Fruit fly (Drosophila melanogaster) whole organism, embryonic: Measurements from ENCODE around the gene CG34265.

ENCODE experiments used
- Ada2b ChIP-seq: fragments of 200-800 bp; sonication (Bioruptor generic); IDR thresholded peaks from 2 replicates; pipeline ENCODE4 v1.3.6; 2022; ENCODE audit warnings: missing biosample characterization, missing genetic modification characterization
- Antp ChIP-seq: fragments of 200-800 bp; sonication (Bioruptor generic); optimal IDR thresholded peaks from 3 replicates; lab custom pipeline; 2016; ENCODE audit warnings: missing biosample characterization, missing genetic modification characterization
- Atf3 ChIP-seq: fragments of 200-800 bp; sonication (Bioruptor generic); optimal IDR thresholded peaks from 3 replicates; lab custom pipeline; 2016; ENCODE audit warnings: missing biosample characterization, missing genetic modification characterization
- CG10147 ChIP-seq: fragments of 200-800 bp; sonication (Bioruptor generic); optimal IDR thresholded peaks from 2 replicates; lab custom pipeline; 2019; ENCODE audit warnings: missing biosample characterization, mild to moderate bottlenecking, missing genetic modification characterization, moderate library complexity
- CG10462 ChIP-seq: fragments of 200-800 bp; sonication (Bioruptor generic); optimal IDR thresholded peaks from 2 replicates; lab custom pipeline; 2016; ENCODE audit warnings: missing biosample characterization, missing genetic modification characterization
- CG10959 ChIP-seq: fragments of 200-800 bp; sonication (Bioruptor generic); IDR thresholded peaks from 2 replicates; pipeline ENCODE4 v1.3.6; 2022; ENCODE audit warnings: missing biosample characterization, missing genetic modification characterization
- CG10979 ChIP-seq: fragments of 200-800 bp; sonication (Bioruptor generic); optimal IDR thresholded peaks from 2 replicates; lab custom pipeline; 2018; ENCODE audit warnings: missing biosample characterization, mild to moderate bottlenecking, missing genetic modification characterization, moderate library complexity
- CG11247 ChIP-seq: fragments of 200-800 bp; sonication (Bioruptor generic); IDR thresholded peaks from 2 replicates; pipeline ENCODE4 v1.3.6; 2022; ENCODE audit warnings: missing biosample characterization, missing genetic modification characterization
- CG11456 ChIP-seq: fragments of 200-800 bp; sonication (Bioruptor generic); IDR thresholded peaks from 3 replicates; pipeline ENCODE4 v1.3.6; 2022; ENCODE audit warnings: missing biosample characterization, missing genetic modification characterization
- CG13424 ChIP-seq: fragments of 200-800 bp; sonication (Bioruptor generic); optimal IDR thresholded peaks from 2 replicates; lab custom pipeline; 2019; ENCODE audit warnings: missing biosample characterization, mild to moderate bottlenecking, missing genetic modification characterization, moderate library complexity
- CG15011 ChIP-seq: fragments of 200-800 bp; sonication (Bioruptor generic); optimal IDR thresholded peaks from 3 replicates; lab custom pipeline; 2018; ENCODE audit warnings: missing biosample characterization, mild to moderate bottlenecking, missing genetic modification characterization
- CG1529 ChIP-seq: fragments of 200-800 bp; sonication (Bioruptor generic); optimal IDR thresholded peaks from 3 replicates; lab custom pipeline; 2018; ENCODE audit warnings: missing biosample characterization, missing genetic modification characterization
- CG15514 ChIP-seq: fragments of 200-800 bp; sonication (Bioruptor generic); optimal IDR thresholded peaks from 3 replicates; lab custom pipeline; 2017; ENCODE audit warnings: missing biosample characterization, missing genetic modification characterization, mild to moderate bottlenecking, moderate library complexity, missing genetic modification reagents
- CG16779 ChIP-seq: fragments of 200-800 bp; sonication (Bioruptor generic); IDR thresholded peaks from 2 replicates; pipeline ENCODE4 v1.3.6; 2022; ENCODE audit warnings: missing biosample characterization, missing genetic modification characterization
- CG1832 ChIP-seq: fragments of 200-800 bp; sonication (Bioruptor generic); optimal IDR thresholded peaks from 2 replicates; lab custom pipeline; 2017; ENCODE audit warnings: missing biosample characterization, mild to moderate bottlenecking, missing genetic modification characterization, inconsistent platforms
- CG33213 ChIP-seq: fragments of 200-800 bp; sonication (Bioruptor generic); optimal IDR thresholded peaks from 3 replicates; lab custom pipeline; 2016; ENCODE audit warnings: missing biosample characterization, missing genetic modification characterization
- CG3838 ChIP-seq: fragments of 200-800 bp; sonication (Bioruptor generic); optimal IDR thresholded peaks from 3 replicates; lab custom pipeline; 2016; ENCODE audit warnings: missing biosample characterization, missing genetic modification characterization
- CG4854 ChIP-seq: fragments of 200-800 bp; sonication (Bioruptor generic); optimal IDR thresholded peaks from 2 replicates; lab custom pipeline; 2016; ENCODE audit warnings: missing biosample characterization, missing genetic modification characterization, inconsistent platforms
- CG6813 ChIP-seq: fragments of 200-800 bp; sonication (Bioruptor generic); optimal IDR thresholded peaks from 2 replicates; lab custom pipeline; 2017; ENCODE audit warnings: missing biosample characterization, missing genetic modification characterization, mild to moderate bottlenecking, moderate library complexity, missing genetic modification reagents
- CG7357 ChIP-seq: fragments of 200-800 bp; sonication (Bioruptor generic); IDR thresholded peaks from 3 replicates; pipeline ENCODE4 v1.3.6; 2022; ENCODE audit warnings: missing biosample characterization, missing genetic modification characterization
- CG7839 ChIP-seq: fragments of 200-800 bp; sonication (Bioruptor generic); optimal IDR thresholded peaks from 3 replicates; lab custom pipeline; 2018; ENCODE audit warnings: missing biosample characterization, mild to moderate bottlenecking, missing genetic modification characterization, moderate library complexity
- Dfd ChIP-seq, 2 experiments: fragments of >200 bp; optimal IDR thresholded peaks; 2 replicates each; lab custom pipeline; 2017; ENCODE audit warnings: missing biosample characterization in 2 of 2, missing genetic modification characterization in 2 of 2
- Dip2 ChIP-seq: fragments of 200-800 bp; sonication (Bioruptor generic); IDR thresholded peaks from 2 replicates; pipeline ENCODE4 v1.3.6; 2022; ENCODE audit warnings: missing biosample characterization, missing genetic modification characterization
- Doc2 ChIP-seq: fragments of 200-800 bp; sonication (Bioruptor generic); IDR thresholded peaks from 2 replicates; pipeline ENCODE4 v1.3.6; 2022; ENCODE audit warnings: missing biosample characterization, missing genetic modification characterization
- Fer3 ChIP-seq: fragments of 200-800 bp; sonication (Bioruptor generic); optimal IDR thresholded peaks from 2 replicates; lab custom pipeline; 2018; ENCODE audit warnings: missing biosample characterization, mild to moderate bottlenecking, missing genetic modification characterization, moderate library complexity
- Max ChIP-seq: fragments of 200-800 bp; sonication (Bioruptor generic); optimal IDR thresholded peaks from 2 replicates; lab custom pipeline; 2016; ENCODE audit warnings: missing biosample characterization, mild to moderate bottlenecking, missing genetic modification characterization
- Rfx ChIP-seq: fragments of 200-800 bp; sonication (Bioruptor generic); IDR thresholded peaks from 2 replicates; pipeline ENCODE4 v1.3.6; 2022; ENCODE audit warnings: missing biosample characterization, missing genetic modification characterization
- Sox100B ChIP-seq: fragments of 200-800 bp; sonication (Bioruptor generic); optimal IDR thresholded peaks from 3 replicates; lab custom pipeline; 2018; ENCODE audit warnings: missing biosample characterization, mild to moderate bottlenecking, missing genetic modification characterization
- Xrp1 ChIP-seq: fragments of 200-800 bp; sonication (Bioruptor generic); IDR thresholded peaks from 2 replicates; pipeline ENCODE4 v1.3.6; 2022; ENCODE audit warnings: missing biosample characterization, missing genetic modification characterization
- abd-A ChIP-seq: fragments of 200-800 bp; sonication (Bioruptor generic); optimal IDR thresholded peaks from 3 replicates; lab custom pipeline; 2019; ENCODE audit warnings: missing biosample characterization, mild to moderate bottlenecking, missing genetic modification characterization, moderate library complexity
- aop ChIP-seq: fragments of 200-800 bp; sonication (Bioruptor generic); IDR thresholded peaks from 2 replicates; pipeline ENCODE4 v1.3.6; 2022; ENCODE audit warnings: missing biosample characterization, missing genetic modification characterization
- bbx ChIP-seq: fragments of 200-800 bp; sonication (Bioruptor generic); IDR thresholded peaks from 2 replicates; pipeline ENCODE4 v1.3.6; 2022; ENCODE audit warnings: missing biosample characterization, missing genetic modification characterization; ENCODE audit not compliant: partially characterized antibody
- cad ChIP-seq: fragments of >200 bp; optimal IDR thresholded peaks from 2 replicates; lab custom pipeline; 2017; ENCODE audit warnings: missing biosample characterization, missing genetic modification characterization
- caup ChIP-seq: fragments of 200-800 bp; sonication (Bioruptor generic); optimal IDR thresholded peaks from 3 replicates; lab custom pipeline; 2017; ENCODE audit warnings: missing biosample characterization, mild to moderate bottlenecking, missing genetic modification characterization, moderate library complexity; ENCODE audit not compliant: severe bottlenecking
- chif ChIP-seq, 2 experiments: fragments of 200-800 bp; sonication (Bioruptor generic); optimal IDR thresholded peaks; 3 replicates each; lab custom pipeline; 2016; ENCODE audit warnings: missing biosample characterization in 2 of 2, missing genetic modification characterization in 2 of 2
- chn ChIP-seq: fragments of 200-800 bp; sonication (Bioruptor generic); optimal IDR thresholded peaks from 2 replicates; lab custom pipeline; 2016; ENCODE audit warnings: missing biosample characterization, missing genetic modification characterization
- dpn ChIP-seq, 2 experiments: fragments of 200-800 bp; sonication (Bioruptor generic); optimal IDR thresholded peaks; 3 replicates each; lab custom pipeline; 2016; ENCODE audit warnings: missing biosample characterization in 2 of 2, missing genetic modification characterization in 2 of 2
- grau ChIP-seq: fragments of 200-800 bp; optimal IDR thresholded peaks from 3 replicates; lab custom pipeline; 2019; ENCODE audit warnings: missing biosample characterization, mild to moderate bottlenecking, missing genetic modification characterization, moderate library complexity
- ham ChIP-seq: fragments of 200-800 bp; sonication (Bioruptor generic); IDR thresholded peaks from 2 replicates; pipeline ENCODE4 v1.3.6; 2022; ENCODE audit warnings: missing biosample characterization, missing genetic modification characterization
- lov ChIP-seq, 2 experiments: fragments of 200-800 bp in 1 of 2; fragments of >200 bp in 1 of 2; sonication (Bioruptor generic) in 1 of 2; IDR thresholded peaks in 1 of 2; optimal IDR thresholded peaks in 1 of 2; 2 replicates in 1 of 2; 3 replicates in 1 of 2; pipeline versions ENCODE4 v1.3.6 to Lab custom; 2017 to 2022; ENCODE audit warnings: missing biosample characterization in 1 of 2, missing genetic modification characterization in 1 of 2
- otp ChIP-seq: fragments of 200-800 bp; sonication (Bioruptor generic); IDR thresholded peaks from 3 replicates; pipeline ENCODE4, ENCODE4 v1.3.6; 2022; ENCODE audit warnings: missing biosample characterization, missing genetic modification characterization
- sna ChIP-seq: fragments of 200-800 bp; sonication (Bioruptor generic); IDR thresholded peaks from 2 replicates; pipeline ENCODE4 v1.3.6; 2022; ENCODE audit warnings: missing biosample characterization, missing genetic modification characterization; ENCODE audit not compliant: partially characterized antibody
- sug ChIP-seq: fragments of 200-800 bp; optimal IDR thresholded peaks from 2 replicates; lab custom pipeline; 2019; ENCODE audit warnings: missing biosample characterization, mild to moderate bottlenecking, missing genetic modification characterization, moderate library complexity
- tna ChIP-seq: fragments of 200-800 bp; sonication (Bioruptor generic); IDR thresholded peaks from 2 replicates; pipeline ENCODE4 v1.3.6; 2022; ENCODE audit warnings: missing biosample characterization, missing genetic modification characterization; ENCODE audit not compliant: partially characterized antibody
- trh ChIP-seq: fragments of 200-800 bp; sonication (Bioruptor generic); optimal IDR thresholded peaks from 2 replicates; lab custom pipeline; 2016; ENCODE audit warnings: missing biosample characterization, missing genetic modification characterization
- ttk ChIP-seq: fragments of 200-800 bp; sonication (Bioruptor generic); IDR thresholded peaks from 2 replicates; pipeline ENCODE4 v2.1.2; 2022; ENCODE audit warnings: missing biosample characterization, missing genetic modification characterization
- wor ChIP-seq: fragments of 200-800 bp; sonication (Bioruptor generic); IDR thresholded peaks from 2 replicates; pipeline ENCODE4 v1.3.6; 2022; ENCODE audit warnings: missing biosample characterization, missing genetic modification characterization
- zen ChIP-seq: fragments of 200-800 bp; sonication (Bioruptor generic); optimal IDR thresholded peaks from 3 replicates; lab custom pipeline; 2018; ENCODE audit warnings: missing biosample characterization, mild to moderate bottlenecking, missing genetic modification characterization, moderate library complexity

Gene CG34265

dm6 chr3L:3248714-3249663, 19.3 kb upstream of the CG34265 start (continued):
- TF ChIP-seq Antp (GFP tag; lab: Kevin White, UChicago) (no peak), chif (GFP tag; optimal IDR thresholded peaks at IDR 0.05; lab: Kevin White, UChicago) (peak; percentile 29 to 58), CG13424 (tag; lab: Kevin White, UChicago) (peak; percentile 65), CG16779 (GFP tag; lab: Robert Waterston, UW) (0 out of 2 replicates have a peak, but pooled peaks have one; percentile 21), CG10147 (GFP tag; lab: Kevin White, UChicago) (no peak), lov (optimal IDR thresholded peaks at IDR 0.05; lab: Kevin White, UChicago) (no peak), lov (GFP tag; IDR thresholded peaks at IDR 0.05; lab: Robert Waterston, UW) (no peak), tna (no peak), CG1832 (GFP tag; lab: Kevin White, UChicago) (no peak), CG11456 (GFP tag; lab: Robert Waterston, UW) (no peak), Doc2 (GFP tag; lab: Robert Waterston, UW) (no peak), chn (GFP tag; lab: Kevin White, UChicago) (no peak), CG15011 (no peak), CG11247 (GFP tag; lab: Robert Waterston, UW) (no peak), Ada2b (GFP tag; lab: Robert Waterston, UW) (no peak), CG3838 (GFP tag; lab: Kevin White, UChicago) (no peak), CG7357 (0 out of 3 replicates have a peak, but pooled peaks have one; percentile 46), cad (GFP tag; lab: Kevin White, UChicago) (no peak), CG4854 (GFP tag; lab: Kevin White, UChicago) (no peak), Xrp1 (GFP tag; lab: Robert Waterston, UW) (no peak), Sox100B (GFP tag; lab: Kevin White, UChicago) (peak; percentile 68), CG10462 (GFP tag; lab: Kevin White, UChicago) (no peak), CG7839 (peak; percentile 53), Dfd (GFP tag; optimal IDR thresholded peaks at IDR 0.05; lab: Kevin White, UChicago) (no peak), abd-A (tag; lab: Kevin White, UChicago) (no peak), CG6813 (no peak), dpn (GFP tag; optimal IDR thresholded peaks at IDR 0.05; lab: Kevin White, UChicago) (peak in 1 of 2 experiments; percentile 53), aop (no peak), CG10959 (GFP tag; lab: Robert Waterston, UW) (no peak), Max (GFP tag; lab: Kevin White, UChicago) (no peak), sug (tag; lab: Kevin White, UChicago) (no peak), Fer3 (no peak), trh (GFP tag; lab: Kevin White, UChicago) (no peak), CG1529 (GFP tag; lab: Kevin White, UChicago) (peak; percentile 39), bbx (no peak), ham (no peak), wor (GFP tag; lab: Robert Waterston, UW) (peak; percentile 49), sna (GFP tag; lab: Robert Waterston, UW) (no peak), Dip2 (GFP tag; lab: Robert Waterston, UW) (no peak), caup (GFP tag; lab: Kevin White, UChicago) (no peak), CG15514 (GFP tag; lab: Kevin White, UChicago) (no peak), Atf3 (no peak), otp (GFP tag; lab: Robert Waterston, UW) (no peak), CG33213 (GFP tag; lab: Kevin White, UChicago) (no peak), ttk (GFP tag; lab: Robert Waterston, UW) (peak; percentile 56; the same call in 1 of the 2 replicates), CG10979 (peak; percentile 53), zen (tag; lab: Kevin White, UChicago) (no peak), Rfx (no peak), grau (peak; percentile 53)
